Worm (Caenorhabditis elegans) whole organism, early embryonic: ENCODE results near the gene twk-23.

ENCODE experiments used
- B0310.2 ChIP-seq: sonication (generic microtip); optimal IDR thresholded peaks from 2 replicates; lab custom pipeline; 2016; ENCODE audit warnings: mild to moderate bottlenecking, missing genetic modification characterization, missing compliant biosample characterization
- F13C5.2 ChIP-seq: sonication (generic microtip); optimal IDR thresholded peaks from 2 replicates; lab custom pipeline; 2017; ENCODE audit warnings: mild to moderate bottlenecking, missing genetic modification characterization, inconsistent platforms, missing compliant biosample characterization
- aly-1 ChIP-seq: sonication (generic microtip); optimal IDR thresholded peaks from 2 replicates; lab custom pipeline; 2016; ENCODE audit warnings: missing genetic modification characterization, missing compliant biosample characterization
- ama-1 ChIP-seq: fragments of 150-350 bp; optimal IDR thresholded peaks from 2 replicates; lab custom pipeline; 2014
- ceh-13 ChIP-seq: fragments of 200-800 bp; sonication (Bioruptor generic); optimal IDR thresholded peaks from 2 replicates; lab custom pipeline; 2018; ENCODE audit warnings: mild to moderate bottlenecking, missing genetic modification characterization, missing compliant biosample characterization
- ceh-36 ChIP-seq: sonication (generic microtip); optimal IDR thresholded peaks from 2 replicates; lab custom pipeline; 2016; ENCODE audit warnings: missing genetic modification characterization, inconsistent platforms, missing compliant biosample characterization
- ets-7 ChIP-seq: sonication (generic microtip); optimal IDR thresholded peaks from 2 replicates; lab custom pipeline; 2016; ENCODE audit warnings: missing genotype, missing genetic modification characterization, missing compliant biosample characterization
- flt-1 ChIP-seq: fragments of 200-800 bp; sonication (Bioruptor generic); IDR thresholded peaks from 2 replicates; pipeline ENCODE4 v1.3.6; 2022; ENCODE audit warnings: missing genetic modification characterization, missing compliant biosample characterization
- hmbx-1 ChIP-seq: sonication (generic microtip); optimal IDR thresholded peaks from 2 replicates; lab custom pipeline; 2016; ENCODE audit warnings: mild to moderate bottlenecking, missing genetic modification characterization, missing compliant biosample characterization
- hmg-4 ChIP-seq: fragments of 200-800 bp; sonication (Bioruptor generic); optimal IDR thresholded peaks from 2 replicates; lab custom pipeline; 2018; ENCODE audit warnings: mild to moderate bottlenecking, missing genetic modification characterization, missing compliant biosample characterization
- hnd-1 ChIP-seq: sonication (generic microtip); optimal IDR thresholded peaks from 2 replicates; lab custom pipeline; 2016; ENCODE audit warnings: missing genetic modification characterization, missing compliant biosample characterization
- pes-1 ChIP-seq: fragments of 200-800 bp; sonication (Bioruptor generic); IDR thresholded peaks from 2 replicates; pipeline ENCODE4 v1.3.6; 2022; ENCODE audit warnings: missing genetic modification reagents, missing genetic modification characterization, missing compliant biosample characterization
- scrt-1 ChIP-seq: fragments of 200-800 bp; sonication (Bioruptor generic); IDR thresholded peaks from 2 replicates; pipeline ENCODE4 v1.3.6; 2022; ENCODE audit warnings: missing genetic modification characterization, missing compliant biosample characterization
- sea-1 ChIP-seq: fragments of 200-800 bp; sonication (Bioruptor generic); conservative IDR thresholded peaks from 2 replicates; pipeline ENCODE4 v1.3.6; 2022; ENCODE audit warnings: missing genetic modification characterization, missing compliant biosample characterization
- tbx-11 ChIP-seq: fragments of 200-800 bp; sonication (Bioruptor generic); IDR thresholded peaks from 2 replicates; pipeline ENCODE4 v1.3.6; 2022; ENCODE audit warnings: missing genetic modification characterization, missing compliant biosample characterization
- tra-4 ChIP-seq: sonication (generic microtip); optimal IDR thresholded peaks from 2 replicates; lab custom pipeline; 2017; ENCODE audit warnings: missing genetic modification characterization, missing compliant biosample characterization

twk-23 gene

ce11 chrX:13811156-13811555, 12.2 kb downstream of the twk-23 start:
- TF ChIP-seq F13C5.2 (tag; lab: Kevin White, UChicago) (no peak), ceh-13 (GFP tag; lab: Kevin White, UChicago) (no peak), flt-1 (GFP tag; lab: Robert Waterston, UW) (no peak)

ce11 chrX:13809773-13810172, 13.6 kb downstream of the twk-23 start, which contains the start of gene obr-3:
obr-3 (minus strand) TSS chrX:13809873.
- no peak for TF ChIP-seq hmg-4
- TF ChIP-seq pes-1 (GFP tag; lab: Robert Waterston, UW), result no peak
- TF ChIP-seq hnd-1 (tag; lab: Kevin White, UChicago), result no peak
- no peak for TF ChIP-seq ets-7 (tag; lab: Kevin White, UChicago)
- no peak for TF ChIP-seq B0310.2 (tag; lab: Kevin White, UChicago)
- TF ChIP-seq hmbx-1 (tag; lab: Kevin White, UChicago), result no peak
- TF ChIP-seq F13C5.2 (tag; lab: Kevin White, UChicago), result no peak
- TF ChIP-seq aly-1, result no peak
- TF ChIP-seq sea-1 (GFP tag; lab: Robert Waterston, UW), result no peak
- TF ChIP-seq ceh-36, result no peak
- TF ChIP-seq flt-1 (GFP tag; lab: Robert Waterston, UW), result no peak

- TF ChIP-seq ama-1, result no peak
- TF ChIP-seq aly-1, result no peak
- TF ChIP-seq hmbx-1 (tag; lab: Kevin White, UChicago), result no peak
- no peak for TF ChIP-seq scrt-1 (GFP tag; lab: Robert Waterston, UW)
- TF ChIP-seq tbx-11 (GFP tag; lab: Robert Waterston, UW), result no peak
- TF ChIP-seq sea-1 (GFP tag; lab: Robert Waterston, UW), result no peak
- TF ChIP-seq tra-4 (tag; lab: Kevin White, UChicago), result no peak
- no peak for TF ChIP-seq B0310.2 (tag; lab: Kevin White, UChicago)
- TF ChIP-seq ceh-36, result no peak
- no peak for TF ChIP-seq flt-1 (GFP tag; lab: Robert Waterston, UW)
- no peak for TF ChIP-seq hnd-1 (tag; lab: Kevin White, UChicago)
- TF ChIP-seq F13C5.2 (tag; lab: Kevin White, UChicago), result no peak
- TF ChIP-seq ets-7 (tag; lab: Kevin White, UChicago), result no peak
- TF ChIP-seq pes-1 (GFP tag; lab: Robert Waterston, UW), result no peak
- TF ChIP-seq hmg-4, result no peak
- no peak for TF ChIP-seq ceh-13 (GFP tag; lab: Kevin White, UChicago)
These were observed 20.1 kb downstream of the twk-23 start for ce11 chrX:13803246-13803645.

ce11 chrX:13795329-13795728, 28.1 kb downstream of the twk-23 start:
- TF ChIP-seq pes-1 (GFP tag; lab: Robert Waterston, UW), result peak; percentile 36; the same call in 1 of the 2 replicates

- no peak for TF ChIP-seq hnd-1 (tag; lab: Kevin White, UChicago)
- no peak for TF ChIP-seq ceh-36
- no peak for TF ChIP-seq aly-1
- no peak for TF ChIP-seq sea-1 (GFP tag; lab: Robert Waterston, UW)
- no peak for TF ChIP-seq ceh-13 (GFP tag; lab: Kevin White, UChicago)
These were observed 29.9 kb downstream of the twk-23 start, which contains the start of gene ZK1086.2 for ce11 chrX:13793525-13793924. ZK1086.2 (minus strand) TSS chrX:13793625.

- TF ChIP-seq B0310.2 (tag; lab: Kevin White, UChicago) (no peak), sea-1 (GFP tag; lab: Robert Waterston, UW) (no peak), aly-1 (no peak), ceh-13 (GFP tag; lab: Kevin White, UChicago) (no peak), hmg-4 (no peak), scrt-1 (GFP tag; lab: Robert Waterston, UW) (no peak), hmbx-1 (tag; lab: Kevin White, UChicago) (no peak)
These were observed 32.9 kb downstream of the twk-23 start, which contains the start of gene ZK1086.3 for ce11 chrX:13790532-13790931. ZK1086.3 (plus strand) TSS chrX:13790832.

- no peak for TF ChIP-seq sea-1 (GFP tag; lab: Robert Waterston, UW)
- TF ChIP-seq ets-7 (tag; lab: Kevin White, UChicago), result no peak
- no peak for TF ChIP-seq B0310.2 (tag; lab: Kevin White, UChicago)
- no peak for TF ChIP-seq F13C5.2 (tag; lab: Kevin White, UChicago)
- TF ChIP-seq tra-4 (tag; lab: Kevin White, UChicago), result no peak
- TF ChIP-seq flt-1 (GFP tag; lab: Robert Waterston, UW), result no peak
- no peak for TF ChIP-seq hmg-4
- no peak for TF ChIP-seq ceh-13 (GFP tag; lab: Kevin White, UChicago)
- TF ChIP-seq aly-1, result no peak
- TF ChIP-seq hnd-1 (tag; lab: Kevin White, UChicago), result no peak
- no peak for TF ChIP-seq scrt-1 (GFP tag; lab: Robert Waterston, UW)
- TF ChIP-seq ama-1, result no peak
- TF ChIP-seq hmbx-1 (tag; lab: Kevin White, UChicago), result no peak
- no peak for TF ChIP-seq ceh-36
- TF ChIP-seq tbx-11 (GFP tag; lab: Robert Waterston, UW), result no peak
- TF ChIP-seq pes-1 (GFP tag; lab: Robert Waterston, UW), result no peak
These were observed 38.1 kb downstream of the twk-23 start, which contains the start of gene F55F3.4 for ce11 chrX:13785268-13785667. F55F3.4 (plus strand) TSS chrX:13785568.

ce11 chrX:13782074-13782462, 41.3 kb downstream of the twk-23 start:
- no peak for TF ChIP-seq scrt-1 (GFP tag; lab: Robert Waterston, UW)
- no peak for TF ChIP-seq tra-4 (tag; lab: Kevin White, UChicago)
- TF ChIP-seq pes-1 (GFP tag; lab: Robert Waterston, UW), result no peak
